Worm (Caenorhabditis elegans) whole organism, L2 larva: Measurements from ENCODE around the gene kin-2.

Experiments
- C34F6.9 ChIP-seq: fragments of 150-350 bp; optimal IDR thresholded peaks from 2 replicates; lab custom pipeline; 2014; ENCODE audit warnings: missing biosample characterization, missing genetic modification characterization
- F13H6.1 ChIP-seq: sonication (generic microtip); optimal IDR thresholded peaks from 2 replicates; lab custom pipeline; 2016; ENCODE audit warnings: missing genetic modification characterization, missing compliant biosample characterization
- Y55F3AM.14 ChIP-seq: fragments of 200-800 bp; sonication (Bioruptor generic); optimal IDR thresholded peaks from 2 replicates; lab custom pipeline; 2018; ENCODE audit warnings: mild to moderate bottlenecking, missing genetic modification characterization, missing compliant biosample characterization
- aly-2 ChIP-seq: fragments of 150-350 bp; optimal IDR thresholded peaks from 2 replicates; lab custom pipeline; 2014; ENCODE audit warnings: missing biosample characterization, missing genetic modification characterization
- ama-1 ChIP-seq: fragments of 150-350 bp; optimal IDR thresholded peaks from 2 replicates; lab custom pipeline; 2018; ENCODE audit warnings: inconsistent platforms
- blmp-1 ChIP-seq: sonication (generic microtip); optimal IDR thresholded peaks from 2 replicates; lab custom pipeline; 2017; ENCODE audit warnings: missing genetic modification characterization, mild to moderate bottlenecking, missing compliant biosample characterization, antibody characterized with exemption, moderate library complexity; ENCODE audit not compliant: insufficient read depth
- ceh-16 ChIP-seq: fragments of 150-350 bp; optimal IDR thresholded peaks from 2 replicates; lab custom pipeline; 2014; ENCODE audit warnings: missing biosample characterization, missing genetic modification characterization
- crh-2 ChIP-seq: sonication (generic microtip); optimal IDR thresholded peaks from 2 replicates; lab custom pipeline; 2017; ENCODE audit warnings: missing biosample characterization, missing genetic modification characterization
- dmd-4 ChIP-seq: sonication (generic microtip); optimal IDR thresholded peaks from 2 replicates; lab custom pipeline; 2017; ENCODE audit warnings: missing biosample characterization, missing genetic modification characterization
- elt-3 ChIP-seq: sonication (generic microtip); optimal IDR thresholded peaks from 2 replicates; lab custom pipeline; 2017; ENCODE audit warnings: missing biosample characterization, missing genetic modification characterization
- fos-1 ChIP-seq: fragments of 150-350 bp; optimal IDR thresholded peaks from 2 replicates; lab custom pipeline; 2014; ENCODE audit warnings: missing biosample characterization, missing genetic modification characterization
- gmeb-1 ChIP-seq: fragments of 150-350 bp; optimal IDR thresholded peaks from 2 replicates; lab custom pipeline; 2014; ENCODE audit warnings: missing biosample characterization, missing genetic modification characterization
- lin-11 ChIP-seq: fragments of 150-350 bp; sonication (generic microtip); optimal IDR thresholded peaks from 2 replicates; lab custom pipeline; 2014; ENCODE audit warnings: missing biosample characterization, missing genetic modification characterization, inconsistent platforms, mixed read lengths
- lin-39 ChIP-seq: fragments of 150-350 bp; optimal IDR thresholded peaks from 2 replicates; lab custom pipeline; 2014; ENCODE audit warnings: missing biosample characterization, missing genetic modification reagents, missing genetic modification characterization
- lsy-2 ChIP-seq, 2 experiments: fragments of 150-350 bp in 1 of 2; sonication (generic microtip) in 1 of 2; optimal IDR thresholded peaks; 2 replicates each; lab custom pipeline; 2014 to 2017; ENCODE audit warnings: missing biosample characterization in 2 of 2, missing genetic modification characterization in 2 of 2
- mab-5 ChIP-seq: fragments of 150-350 bp; optimal IDR thresholded peaks from 2 replicates; lab custom pipeline; 2014; ENCODE audit warnings: missing biosample characterization, missing genetic modification characterization
- mbf-1 ChIP-seq: sonication (generic microtip); optimal IDR thresholded peaks from 2 replicates; lab custom pipeline; 2017; ENCODE audit warnings: missing biosample characterization, missing genetic modification characterization
- mdl-1 ChIP-seq, 2 experiments: fragments of 150-350 bp in 1 of 2; sonication (generic microtip) in 1 of 2; optimal IDR thresholded peaks; 2 replicates each; lab custom pipeline; 2017; ENCODE audit warnings: missing biosample characterization in 2 of 2, missing genetic modification characterization in 2 of 2
- nhr-11 ChIP-seq: fragments of 150-350 bp; optimal IDR thresholded peaks from 2 replicates; lab custom pipeline; 2014; ENCODE audit warnings: missing biosample characterization, missing genetic modification characterization
- nhr-129 ChIP-seq: fragments of 150-350 bp; optimal IDR thresholded peaks from 2 replicates; lab custom pipeline; 2014; ENCODE audit warnings: missing biosample characterization, missing genetic modification characterization
- nhr-21 ChIP-seq: fragments of 150-350 bp; optimal IDR thresholded peaks from 2 replicates; lab custom pipeline; 2014; ENCODE audit warnings: missing biosample characterization, missing genetic modification characterization
- nhr-23 ChIP-seq: fragments of 150-350 bp; optimal IDR thresholded peaks from 2 replicates; lab custom pipeline; 2014; ENCODE audit warnings: missing biosample characterization, missing genetic modification reagents, missing genetic modification characterization
- nhr-25 ChIP-seq: fragments of 150-350 bp; sonication (generic microtip); optimal IDR thresholded peaks from 3 replicates; lab custom pipeline; 2014; ENCODE audit warnings: missing biosample characterization, missing genetic modification characterization
- nhr-6 ChIP-seq: fragments of 150-350 bp; optimal IDR thresholded peaks from 2 replicates; lab custom pipeline; 2014; ENCODE audit warnings: missing biosample characterization, missing genetic modification characterization
- nhr-77 ChIP-seq: fragments of 150-350 bp; optimal IDR thresholded peaks from 2 replicates; lab custom pipeline; 2014; ENCODE audit warnings: missing biosample characterization, missing genetic modification characterization
- peb-1 ChIP-seq: fragments of 150-350 bp; optimal IDR thresholded peaks from 2 replicates; lab custom pipeline; 2014; ENCODE audit warnings: missing biosample characterization, missing genetic modification characterization
- sem-4 ChIP-seq: fragments of 150-350 bp; optimal IDR thresholded peaks from 2 replicates; lab custom pipeline; 2014; ENCODE audit warnings: missing biosample characterization, missing genetic modification reagents, missing genetic modification characterization
- sma-3 ChIP-seq: sonication (generic microtip); optimal IDR thresholded peaks from 2 replicates; lab custom pipeline; 2016; ENCODE audit warnings: missing genetic modification reagents, missing genetic modification characterization, missing compliant biosample characterization
- sma-9 ChIP-seq, 2 experiments: fragments of 150-350 bp in 1 of 2; sonication (generic microtip) in 1 of 2; optimal IDR thresholded peaks; 2 replicates each; lab custom pipeline; 2014 to 2016; ENCODE audit warnings: missing genetic modification characterization in 2 of 2, mild to moderate bottlenecking in 1 of 2, missing biosample characterization in 1 of 2, missing compliant biosample characterization in 1 of 2, missing genetic modification reagents in 1 of 2, moderate library complexity in 1 of 2
- snpc-4 ChIP-seq: fragments of 150-350 bp; optimal IDR thresholded peaks from 2 replicates; lab custom pipeline; 2014; ENCODE audit warnings: missing biosample characterization, missing genetic modification characterization
- unc-39 ChIP-seq: fragments of 150-350 bp; optimal IDR thresholded peaks from 2 replicates; lab custom pipeline; 2014; ENCODE audit warnings: missing biosample characterization, missing genetic modification characterization
- unc-62 ChIP-seq: fragments of 150-350 bp; optimal IDR thresholded peaks from 2 replicates; lab custom pipeline; 2014; ENCODE audit warnings: missing biosample characterization, missing genetic modification reagents, missing genetic modification characterization
- zag-1 ChIP-seq: fragments of 150-350 bp; optimal IDR thresholded peaks from 2 replicates; lab custom pipeline; 2014; ENCODE audit warnings: missing biosample characterization, missing genetic modification characterization
- ztf-1 ChIP-seq: fragments of 200-800 bp; sonication (Bioruptor generic); conservative IDR thresholded peaks from 2 replicates; pipeline ENCODE4 v1.3.6; 2022; ENCODE audit warnings: missing genetic modification characterization, missing compliant biosample characterization
- ztf-11 ChIP-seq: sonication (generic microtip); optimal IDR thresholded peaks from 2 replicates; lab custom pipeline; 2017; ENCODE audit warnings: missing biosample characterization, missing genetic modification characterization
- ztf-4 ChIP-seq: fragments of 150-350 bp; optimal IDR thresholded peaks from 2 replicates; lab custom pipeline; 2014; ENCODE audit warnings: missing biosample characterization, missing genetic modification characterization

Gene kin-2

DNA sequence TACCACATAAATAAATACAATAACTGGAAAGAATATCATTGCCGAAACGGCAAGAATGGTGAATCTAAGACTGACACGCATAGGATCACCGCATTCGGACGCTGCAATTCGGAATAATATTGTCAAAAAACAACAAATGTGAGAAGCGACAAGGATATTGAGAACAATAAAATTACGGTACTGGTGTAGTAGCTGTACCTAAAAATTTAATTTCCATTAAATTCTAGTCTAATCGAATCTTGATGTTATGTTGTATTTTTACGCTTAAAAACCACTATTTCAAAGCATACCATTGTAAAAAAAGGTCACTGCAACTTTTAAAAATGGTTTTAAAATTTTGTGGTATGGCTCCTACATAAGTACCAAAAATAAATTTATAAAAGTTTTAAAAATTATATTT, 28.9 kb downstream of the kin-2 start, which contains the start of gene mig-23:
Gene mig-23 (minus strand): TSS at position 101 of the 400 bp plus-strand sequence.
- TF ChIP-seq dmd-4 (tag; lab: Kevin White, UChicago) (no peak), aly-2 (tag; lab: Kevin White, UChicago) (no peak), nhr-25 (tag; lab: Kevin White, UChicago) (no peak), ztf-11 (tag; lab: Kevin White, UChicago) (no peak), mdl-1 (tag; optimal IDR thresholded peaks at IDR 0.05; lab: Kevin White, UChicago) (no peak), mab-5 (tag; lab: Kevin White, UChicago) (no peak), C34F6.9 (tag; lab: Kevin White, UChicago) (no peak), gmeb-1 (tag; lab: Kevin White, UChicago) (no peak), peb-1 (no peak), crh-2 (tag; lab: Kevin White, UChicago) (no peak), F13H6.1 (no peak), fos-1 (no peak), zag-1 (tag; lab: Kevin White, UChicago) (no peak), nhr-77 (tag; lab: Kevin White, UChicago) (no peak), ztf-4 (tag; lab: Kevin White, UChicago) (no peak)

DNA sequence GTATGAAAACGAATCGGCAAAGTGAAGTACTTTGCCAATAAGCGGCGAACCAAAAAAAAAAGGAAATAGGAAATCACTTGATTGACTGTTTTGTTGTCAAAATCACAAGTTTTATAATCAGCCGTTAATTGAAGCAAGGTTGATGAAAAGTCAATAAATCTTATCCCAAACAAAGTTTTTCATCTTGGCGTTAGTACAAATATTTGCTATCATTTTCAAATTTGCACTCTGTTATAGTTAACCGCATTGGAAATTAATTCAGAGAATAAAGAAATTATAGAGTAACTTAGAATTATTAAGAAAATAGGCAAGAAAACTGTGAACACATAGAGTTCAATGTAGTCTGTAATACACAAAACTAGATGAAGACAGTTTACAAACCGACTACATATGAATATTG, 33.2 kb downstream of the kin-2 start, which contains the start of gene acs-17:
Gene acs-17 (minus strand): TSS at position 23 of the 400 bp plus-strand sequence.
- TF ChIP-seq sma-9 (GFP tag; optimal IDR thresholded peaks at IDR 0.05; lab: Kevin White, UChicago) (peak; percentile 27), sma-9 (tag; optimal IDR thresholded peaks at IDR 0.05; lab: Kevin White, UChicago) (no peak), nhr-6 (tag; lab: Kevin White, UChicago) (no peak), nhr-25 (tag; lab: Kevin White, UChicago) (peak; percentile 20)

DNA sequence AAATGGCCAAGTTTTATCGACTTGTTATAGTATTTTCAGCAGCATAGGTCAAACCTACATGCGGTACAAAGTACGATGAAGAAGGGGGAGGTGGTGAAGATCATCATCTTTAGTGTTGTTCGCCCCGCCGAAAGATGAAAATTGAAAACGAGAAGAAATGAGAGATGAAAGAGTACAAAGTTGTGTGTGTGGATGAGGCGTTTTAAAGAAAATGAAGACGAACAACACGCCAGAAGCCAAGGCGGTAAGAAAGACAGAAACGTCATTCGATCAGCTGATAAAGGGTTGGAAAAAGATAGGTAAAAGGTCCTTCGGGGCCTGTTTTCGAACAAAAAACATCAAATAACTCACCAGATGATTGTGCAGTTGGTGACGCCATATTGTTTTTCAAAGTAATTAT, 33.7 kb downstream of the kin-2 start:
- TF ChIP-seq C34F6.9 (tag; lab: Kevin White, UChicago) (peak; percentile 32), nhr-21 (tag; lab: Kevin White, UChicago) (peak; percentile 3), unc-39 (tag; lab: Kevin White, UChicago) (no peak), lin-11 (tag; lab: Kevin White, UChicago) (no peak), ceh-16 (tag; lab: Kevin White, UChicago) (no peak), lin-39 (no peak), F13H6.1 (peak; percentile 72), nhr-23 (tag; lab: Kevin White, UChicago) (no peak), crh-2 (tag; lab: Kevin White, UChicago) (peak; percentile 14), fos-1 (no peak), ztf-1 (GFP tag; lab: Robert Waterston, UW) (no peak), unc-62 (GFP tag; lab: Kevin White, UChicago) (no peak), nhr-129 (tag; lab: Kevin White, UChicago) (peak; percentile 43), ztf-4 (tag; lab: Kevin White, UChicago) (no peak), peb-1 (no peak), nhr-6 (tag; lab: Kevin White, UChicago) (peak; percentile 24), ama-1 (lab: Kevin White, UChicago) (peak; percentile 0), snpc-4 (tag; lab: Kevin White, UChicago) (no peak), mbf-1 (tag; lab: Kevin White, UChicago) (no peak), elt-3 (tag; lab: Kevin White, UChicago) (no peak), Y55F3AM.14 (GFP tag; lab: Kevin White, UChicago) (no peak), sma-9 (GFP tag; optimal IDR thresholded peaks at IDR 0.05; lab: Kevin White, UChicago) (peak; percentile 39), sma-9 (tag; optimal IDR thresholded peaks at IDR 0.05; lab: Kevin White, UChicago) (no peak)

DNA sequence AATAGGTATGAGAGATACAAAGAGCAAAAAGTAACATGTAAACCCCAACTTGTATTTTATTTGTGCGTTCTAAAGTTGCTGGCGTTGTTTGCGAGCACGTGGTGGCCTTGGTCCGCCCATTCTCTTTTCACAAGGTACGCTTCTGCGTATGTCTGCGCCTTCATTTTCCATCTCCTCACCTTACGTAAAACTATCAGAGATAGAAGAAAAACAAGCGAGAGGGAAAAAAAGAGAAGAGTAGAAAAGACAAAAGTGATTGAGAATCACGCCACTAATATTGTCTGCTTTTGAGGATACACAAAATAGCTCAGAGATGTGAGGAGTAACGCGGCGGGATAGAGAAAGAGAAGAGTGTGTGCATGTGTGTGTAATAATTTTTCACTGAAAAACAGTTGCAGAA, 35.5 kb downstream of the kin-2 start:
- TF ChIP-seq nhr-21 (tag; lab: Kevin White, UChicago), result peak; percentile 39
- TF ChIP-seq nhr-6 (tag; lab: Kevin White, UChicago), result peak; percentile 6
- TF ChIP-seq crh-2 (tag; lab: Kevin White, UChicago), result peak; percentile 65
- TF ChIP-seq fos-1, result peak; percentile 29
- peak; percentile 30 for TF ChIP-seq sma-3 (GFP tag; lab: Kevin White, UChicago)
- TF ChIP-seq C34F6.9 (tag; lab: Kevin White, UChicago), result peak; percentile 57
- TF ChIP-seq F13H6.1, result peak; percentile 78
- TF ChIP-seq lin-11 (tag; lab: Kevin White, UChicago), result no peak
- TF ChIP-seq blmp-1, result peak; percentile 28
- TF ChIP-seq nhr-25 (tag; lab: Kevin White, UChicago), result peak; percentile 63
- no peak for TF ChIP-seq ceh-16 (tag; lab: Kevin White, UChicago)
- no peak for TF ChIP-seq zag-1 (tag; lab: Kevin White, UChicago)
- TF ChIP-seq nhr-11, result no peak
- TF ChIP-seq nhr-129 (tag; lab: Kevin White, UChicago), result peak; percentile 84
- TF ChIP-seq ztf-4 (tag; lab: Kevin White, UChicago), result peak; percentile 68
- TF ChIP-seq lsy-2 (tag; optimal IDR thresholded peaks at IDR 0.05; lab: Kevin White, UChicago), result peak in 1 of 2 experiments; percentile 46
- peak; percentile 74 for TF ChIP-seq sma-9 (GFP tag; optimal IDR thresholded peaks at IDR 0.05; lab: Kevin White, UChicago)
- no peak for TF ChIP-seq sma-9 (tag; optimal IDR thresholded peaks at IDR 0.05; lab: Kevin White, UChicago)
- no peak for TF ChIP-seq gmeb-1 (tag; lab: Kevin White, UChicago)
- peak; percentile 18 for TF ChIP-seq sem-4 (tag; lab: Kevin White, UChicago)
- peak; percentile 35 to 73 for TF ChIP-seq mdl-1 (tag; optimal IDR thresholded peaks at IDR 0.05; lab: Kevin White, UChicago)
- TF ChIP-seq, all 48 proteins: peak for 15
